Worm (Caenorhabditis elegans) whole organism, early embryonic: Measurements from ENCODE around the gene fbxa-72.

Experiments used
- F13C5.2 ChIP-seq: sonication (generic microtip); optimal IDR thresholded peaks from 2 replicates; lab custom pipeline; 2017; ENCODE audit warnings: mild to moderate bottlenecking, missing genetic modification characterization, inconsistent platforms, missing compliant biosample characterization
- ama-1 ChIP-seq: fragments of 150-350 bp; optimal IDR thresholded peaks from 2 replicates; lab custom pipeline; 2014
- pes-1 ChIP-seq: fragments of 200-800 bp; sonication (Bioruptor generic); IDR thresholded peaks from 2 replicates; pipeline ENCODE4 v1.3.6; 2022; ENCODE audit warnings: missing genetic modification reagents, missing genetic modification characterization, missing compliant biosample characterization
- tbx-11 ChIP-seq: fragments of 200-800 bp; sonication (Bioruptor generic); IDR thresholded peaks from 2 replicates; pipeline ENCODE4 v1.3.6; 2022; ENCODE audit warnings: missing genetic modification characterization, missing compliant biosample characterization
- tbx-37 ChIP-seq: fragments of 200-800 bp; sonication (Bioruptor generic); conservative IDR thresholded peaks from 2 replicates; pipeline ENCODE4 v1.3.6; 2022; ENCODE audit warnings: missing genetic modification reagents, missing genetic modification characterization, missing compliant biosample characterization

- TF ChIP-seq ama-1 (lab: Kevin White, UChicago) = no peak
- no peak for TF ChIP-seq tbx-11
- no peak for TF ChIP-seq tbx-37
- no peak for TF ChIP-seq F13C5.2 (tag; lab: Kevin White, UChicago)
- no peak for TF ChIP-seq pes-1
Observed at ce11 chrV:722889-723288, 46.3 kb upstream of the fbxa-72 start.
